Worm (Caenorhabditis elegans) whole organism, young adult: ENCODE data around the gene F19H8.2.

ENCODE experiments used
- Y67H2A.10 ChIP-seq: fragments of 200-800 bp; sonication (Bioruptor generic); conservative IDR thresholded peaks from 2 replicates; pipeline ENCODE4 v1.3.6; 2022; ENCODE audit warnings: missing genetic modification reagents, missing genetic modification characterization, missing compliant biosample characterization
- Y79H2A.3 ChIP-seq: fragments of 200-800 bp; sonication (Bioruptor generic); conservative IDR thresholded peaks from 2 replicates; pipeline ENCODE4 v1.3.6; 2022; ENCODE audit warnings: missing genetic modification reagents, missing genetic modification characterization, missing compliant biosample characterization
- attf-5 ChIP-seq: fragments of 200-800 bp; sonication (Bioruptor generic); optimal IDR thresholded peaks from 2 replicates; lab custom pipeline; 2018; ENCODE audit warnings: mild to moderate bottlenecking, missing genetic modification characterization, missing compliant biosample characterization
- egl-18 ChIP-seq: fragments of 200-800 bp; sonication (Bioruptor generic); IDR thresholded peaks from 2 replicates; pipeline ENCODE4 v1.3.6; 2022; ENCODE audit warnings: missing genetic modification reagents, missing genetic modification characterization, missing compliant biosample characterization
- pha-4 ChIP-seq: fragments of 150-350 bp; sonication (generic microtip); optimal IDR thresholded peaks from 2 replicates; lab custom pipeline; 2014; ENCODE audit warnings: missing biosample characterization, missing genetic modification reagents, missing genetic modification characterization
- snpc-4 ChIP-seq, 5 experiments: fragments of 150-350 bp in 1 of 5; sonication (generic microtip) in 4 of 5; optimal IDR thresholded peaks; 2 replicates each; lab custom pipeline; 2014 to 2018; ENCODE audit warnings: missing genetic modification characterization in 5 of 5, missing biosample characterization in 3 of 5, antibody characterized with exemption in 2 of 5, mild to moderate bottlenecking in 2 of 5, missing compliant biosample characterization in 2 of 5, missing genotype in 2 of 5, moderate library complexity in 2 of 5, missing genetic modification reagents in 1 of 5

DNA sequence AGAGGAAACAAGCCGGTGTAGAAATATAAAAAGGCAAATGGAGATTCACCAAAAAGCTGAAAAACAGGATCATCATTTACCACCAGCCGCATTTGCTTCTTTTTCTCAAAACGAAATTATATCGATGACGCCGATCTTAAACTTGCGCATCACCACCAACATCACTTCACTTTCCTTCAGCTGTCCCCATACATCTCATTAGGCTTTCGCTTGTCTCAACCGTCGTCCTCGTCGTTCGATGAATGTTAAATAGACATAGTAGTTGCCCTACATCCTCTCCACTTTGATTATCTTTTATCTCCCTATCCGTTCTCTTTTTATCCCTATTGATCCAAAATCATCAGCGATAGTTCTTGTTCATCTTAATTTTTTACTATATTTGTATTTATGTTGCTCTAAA is 21.2 kb upstream of the F19H8.2 start:
- no peak for TF ChIP-seq attf-5 (GFP tag; lab: Kevin White, UChicago)
- TF ChIP-seq egl-18, result no peak
- no peak for TF ChIP-seq pha-4 (tag; lab: Kevin White, UChicago)
- TF ChIP-seq snpc-4 (GFP tag; optimal IDR thresholded peaks at IDR 0.05; lab: Kevin White, UChicago), result no peak
- no peak for TF ChIP-seq snpc-4 (tag; optimal IDR thresholded peaks at IDR 0.05; lab: Kevin White, UChicago)
- TF ChIP-seq Y67H2A.10 (GFP tag; lab: Robert Waterston, UW), result no peak
- no peak for TF ChIP-seq Y79H2A.3 (GFP tag; lab: Robert Waterston, UW)
